Fruit fly (Drosophila melanogaster): ENCODE data around the gene ND-B14.5A.

DNA sequence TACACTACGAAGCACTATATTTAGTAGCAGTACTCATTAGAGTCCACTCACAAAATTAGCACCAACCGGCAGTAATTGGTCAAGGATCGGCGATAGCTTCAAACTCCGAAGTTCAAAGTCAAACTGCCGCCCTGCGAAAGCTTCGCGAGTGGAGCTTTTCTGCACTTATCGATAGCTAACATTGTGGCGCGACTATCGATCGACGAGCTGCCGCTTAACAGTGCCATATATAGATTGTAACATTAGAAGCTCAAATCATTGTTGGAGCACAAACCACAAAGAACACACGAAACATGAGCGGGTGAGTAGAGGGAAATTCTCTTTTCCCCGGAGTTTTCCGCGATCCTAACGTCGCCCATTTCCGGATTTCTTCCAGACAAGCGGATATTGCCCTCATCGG is 27.2 kb upstream of the ND-B14.5A start, which contains the start of gene Pgd:
- no peak for TF ChIP-seq crp (GFP tag; optimal IDR thresholded peaks at IDR 0.05)
- no peak for TF ChIP-seq sd (tag; optimal IDR thresholded peaks at IDR 0.05)
